Worm (Caenorhabditis elegans) whole organism, mixed stage, embryonic: Measurements from ENCODE around the gene pkd-2.

Experiments used
- ceh-83 ChIP-seq: fragments of 200-800 bp; sonication (Bioruptor generic); optimal IDR thresholded peaks from 2 replicates; lab custom pipeline; 2018; ENCODE audit warnings: mild to moderate bottlenecking, missing genetic modification characterization, missing compliant biosample characterization
- nhr-28 ChIP-seq: fragments of 150-350 bp; optimal IDR thresholded peaks from 2 replicates; lab custom pipeline; 2014; ENCODE audit warnings: missing biosample characterization, missing genetic modification characterization
- zip-8 ChIP-seq: fragments of 150-350 bp; optimal IDR thresholded peaks from 2 replicates; lab custom pipeline; 2014; ENCODE audit warnings: missing biosample characterization, missing genetic modification characterization
- ztf-11 ChIP-seq: fragments of 150-350 bp; optimal IDR thresholded peaks from 2 replicates; lab custom pipeline; 2014; ENCODE audit warnings: missing biosample characterization, missing genetic modification characterization

DNA sequence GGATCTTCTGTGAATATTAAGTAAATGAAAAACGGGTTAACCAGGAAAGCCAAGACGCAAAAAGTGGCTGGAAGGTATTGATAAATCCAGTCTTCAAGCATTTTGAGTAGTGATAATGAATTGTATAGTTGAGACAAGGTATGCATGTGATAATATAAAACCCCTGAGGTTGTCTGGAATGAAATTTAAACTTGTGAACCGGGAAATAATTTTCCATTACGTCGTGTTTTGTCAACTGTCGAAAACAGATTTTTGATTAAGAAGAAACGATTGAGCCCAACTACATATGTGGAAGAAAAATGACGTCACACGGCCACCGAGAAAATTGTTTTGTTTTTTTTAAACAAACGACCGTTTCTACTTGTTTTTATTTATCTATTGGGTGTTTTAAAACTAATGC lies 17.4 kb upstream of the pkd-2 start, which contains the start of gene srj-42:
- no peak for TF ChIP-seq ceh-83 (GFP tag; lab: Kevin White, UChicago)
- no peak for TF ChIP-seq nhr-28 (tag; lab: Kevin White, UChicago)
- no peak for TF ChIP-seq zip-8 (tag; lab: Kevin White, UChicago)
- TF ChIP-seq ztf-11 (tag; lab: Kevin White, UChicago): no peak
